Worm (Caenorhabditis elegans): ENCODE data around the gene F41E7.9.

The F41E7.9 gene

DNA sequence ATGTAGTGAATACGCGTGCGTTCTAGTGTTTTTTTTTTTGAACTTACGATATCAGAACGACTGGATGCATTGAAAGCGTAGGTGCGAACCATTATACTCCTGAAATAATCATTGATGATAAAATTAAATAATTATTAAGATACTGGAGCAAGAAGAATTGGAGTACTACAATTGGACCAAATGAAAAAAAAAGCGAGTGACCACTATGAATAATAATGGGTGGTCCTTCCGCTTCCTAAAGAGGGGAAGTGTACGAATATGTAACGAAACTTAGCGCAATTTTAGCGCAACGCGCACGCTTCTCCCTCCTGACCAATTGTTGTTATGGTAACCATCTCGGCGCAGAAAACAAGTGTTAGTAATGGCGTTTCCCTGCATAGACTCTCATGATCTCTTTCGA lies at the start of gene F41E7.9:
Gene F41E7.9, minus strand, starts transcription at position 101 of the 400 bp plus-strand sequence.
- TF ChIP-seq unc-62 (GFP tag; optimal IDR thresholded peaks at IDR 0.05) = no peak

DNA sequence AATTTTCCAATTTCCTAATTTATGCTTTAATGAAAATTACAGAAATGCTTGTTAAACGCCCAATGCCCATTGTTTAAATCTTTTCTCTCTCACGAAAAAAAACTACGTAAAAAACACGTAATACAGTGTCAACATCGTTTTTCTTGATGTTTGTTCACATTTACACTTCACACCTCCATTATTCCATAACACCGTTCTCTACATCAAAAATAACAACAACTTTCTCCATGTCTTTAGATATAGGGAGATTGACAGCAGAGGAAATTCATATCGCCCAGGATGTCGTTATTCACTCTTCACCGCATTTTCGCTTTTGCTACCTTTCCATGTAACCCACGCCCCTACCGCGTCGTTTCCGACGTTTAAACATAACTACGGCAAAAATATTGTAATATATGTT lies 42.3 kb upstream of the F41E7.9 start, which contains the start of gene efhc-1:
Gene efhc-1, plus strand, starts transcription at position 301 of the 400 bp plus-strand sequence.
- TF ChIP-seq unc-62 (GFP tag; optimal IDR thresholded peaks at IDR 0.05) = no peak

DNA sequence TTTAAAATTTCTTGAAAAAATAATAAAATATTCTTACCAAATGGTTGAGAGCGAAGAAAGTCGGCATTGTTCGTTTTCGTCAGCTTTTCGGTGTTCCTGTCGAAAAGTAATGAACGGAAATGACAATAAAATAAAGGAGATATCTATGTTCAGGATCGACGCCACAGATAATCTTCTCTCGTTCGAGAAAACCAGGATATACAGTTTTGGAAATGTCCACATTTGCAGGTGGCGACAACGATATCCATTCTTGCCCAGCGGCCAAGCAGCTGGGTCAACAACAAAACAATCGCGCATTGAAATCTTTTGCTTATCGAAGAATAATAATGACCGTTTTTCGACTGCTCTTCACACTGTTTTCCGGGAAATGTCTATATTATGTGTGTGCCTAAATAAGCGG lies 39.8 kb upstream of the F41E7.9 start, which contains the start of gene R07E3.7:
Gene R07E3.7, minus strand, starts transcription at position 101 of the 400 bp plus-strand sequence.
- TF ChIP-seq unc-62 (GFP tag; optimal IDR thresholded peaks at IDR 0.05) = no peak

DNA sequence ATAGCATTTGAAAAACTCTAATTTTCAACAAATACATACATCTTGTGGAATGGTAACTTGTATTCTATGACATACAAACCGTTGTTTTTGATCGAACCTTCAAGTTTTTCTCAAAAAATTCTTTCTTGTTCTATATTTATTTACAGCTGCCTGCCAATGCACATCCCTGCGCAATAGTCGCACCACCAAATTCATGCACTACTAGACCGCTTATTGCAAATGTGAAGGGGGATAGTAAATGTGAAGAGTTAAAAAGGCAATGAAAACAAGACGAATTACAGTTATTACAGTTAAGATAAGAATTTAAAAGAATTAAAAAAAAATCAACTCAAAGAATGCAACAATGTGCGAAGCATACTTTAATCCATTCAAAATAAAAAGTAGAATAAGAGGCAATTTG lies 38.1 kb upstream of the F41E7.9 start:
- no peak for TF ChIP-seq unc-62 (GFP tag; optimal IDR thresholded peaks at IDR 0.05)

DNA sequence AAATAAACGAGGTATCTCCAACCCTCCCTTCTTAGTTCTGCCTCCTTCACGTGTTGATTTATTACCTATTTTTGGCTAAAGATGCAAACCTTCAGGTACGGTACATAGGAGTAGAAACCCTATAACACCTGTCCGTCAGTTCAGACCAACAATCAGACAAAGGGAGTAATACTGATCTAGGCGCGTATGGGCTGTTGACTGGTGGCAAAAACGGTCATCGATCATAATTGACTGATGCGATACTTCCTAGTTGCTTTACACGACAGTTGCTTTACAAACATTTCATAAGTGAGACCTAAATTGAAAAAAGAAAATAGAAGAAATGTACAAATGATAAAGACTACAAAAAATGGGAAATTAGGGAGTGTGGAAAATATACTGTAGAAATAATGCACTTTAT lies 34.3 kb upstream of the F41E7.9 start:
- TF ChIP-seq unc-62 (GFP tag; optimal IDR thresholded peaks at IDR 0.05) = no peak

DNA sequence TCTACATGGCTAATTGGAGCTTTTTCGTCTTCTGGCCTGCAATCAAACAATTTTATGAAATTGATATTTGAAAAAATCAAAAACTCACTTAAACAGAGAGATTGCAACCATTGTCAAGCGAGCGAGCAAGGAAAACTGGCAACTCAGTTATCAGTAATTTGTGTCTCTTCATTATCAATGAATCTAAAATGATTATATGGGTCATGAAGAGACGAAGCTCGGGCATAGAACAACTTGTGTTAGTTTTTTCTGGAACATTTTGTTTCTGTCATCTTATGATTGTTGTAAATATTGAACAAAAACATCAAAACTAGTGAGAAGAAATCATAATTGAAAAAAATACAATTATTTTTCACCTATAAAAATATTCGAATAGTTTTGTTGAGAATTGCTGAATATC lies 25.2 kb upstream of the F41E7.9 start, which contains the start of gene R07E3.1:
Gene R07E3.1, minus strand, starts transcription at position 176 of the 400 bp plus-strand sequence.
- TF ChIP-seq unc-62 (GFP tag; optimal IDR thresholded peaks at IDR 0.05) = no peak

DNA sequence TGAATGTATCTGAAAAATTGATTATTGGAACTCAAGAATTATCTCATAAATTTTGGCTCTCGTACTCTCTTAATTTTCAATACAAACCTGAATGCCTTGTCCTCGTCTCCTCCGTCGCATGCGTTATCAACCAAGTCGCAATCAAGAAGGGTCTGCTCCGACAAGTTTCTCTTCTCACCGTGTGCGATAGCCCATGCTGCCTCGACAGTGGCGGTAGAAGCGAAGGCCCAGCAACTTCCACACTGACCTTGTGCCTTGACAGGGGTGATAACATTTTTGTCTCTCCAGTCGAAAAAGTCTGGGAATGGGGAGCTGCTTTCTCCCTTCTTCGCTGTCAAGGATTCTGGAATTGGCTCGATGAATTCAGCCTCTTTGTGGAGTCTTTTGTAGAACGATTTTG lies 24.2 kb upstream of the F41E7.9 start:
- no peak for TF ChIP-seq unc-62 (GFP tag; optimal IDR thresholded peaks at IDR 0.05)

DNA sequence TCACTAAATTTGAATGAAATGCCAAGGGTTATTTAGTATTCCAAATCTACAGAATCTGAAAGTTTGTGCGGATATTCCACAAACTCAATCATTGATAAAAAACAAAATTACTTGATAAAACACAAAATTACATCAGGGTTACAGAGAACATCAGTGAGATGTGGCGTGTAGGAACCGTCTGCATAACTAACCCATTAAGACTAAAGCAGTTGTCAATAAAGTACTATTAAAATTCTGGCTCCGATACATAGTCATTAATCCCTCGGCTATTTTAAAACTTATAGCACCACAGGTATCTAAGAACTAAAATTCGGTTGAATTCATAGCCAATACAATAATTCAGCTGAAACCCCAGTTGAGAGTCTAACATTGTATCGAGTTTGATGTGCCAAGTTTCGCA lies 23.0 kb upstream of the F41E7.9 start:
- no peak for TF ChIP-seq unc-62 (GFP tag; optimal IDR thresholded peaks at IDR 0.05)

DNA sequence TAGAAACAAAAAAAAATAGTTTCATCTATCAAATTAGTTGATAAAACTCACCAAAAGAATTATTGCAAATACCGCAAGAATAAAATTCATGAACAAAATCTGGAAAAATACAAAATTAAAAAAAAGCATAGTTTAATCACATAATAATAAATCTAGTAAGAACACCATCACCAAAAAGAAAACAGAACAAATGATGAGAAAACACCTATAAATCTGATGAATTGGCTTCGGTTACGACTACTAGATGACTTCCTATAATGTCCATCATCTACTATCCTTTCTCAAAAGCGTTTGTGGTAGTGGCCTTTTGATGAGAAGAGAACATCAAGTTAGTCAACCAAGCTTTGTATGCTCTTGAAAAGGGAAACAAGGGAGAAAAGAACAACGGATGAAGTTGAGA lies 22.3 kb upstream of the F41E7.9 start, which contains the start of gene cut-5:
Gene cut-5, minus strand, starts transcription at position 101 of the 400 bp plus-strand sequence.
- no peak for TF ChIP-seq unc-62 (GFP tag; optimal IDR thresholded peaks at IDR 0.05)

DNA sequence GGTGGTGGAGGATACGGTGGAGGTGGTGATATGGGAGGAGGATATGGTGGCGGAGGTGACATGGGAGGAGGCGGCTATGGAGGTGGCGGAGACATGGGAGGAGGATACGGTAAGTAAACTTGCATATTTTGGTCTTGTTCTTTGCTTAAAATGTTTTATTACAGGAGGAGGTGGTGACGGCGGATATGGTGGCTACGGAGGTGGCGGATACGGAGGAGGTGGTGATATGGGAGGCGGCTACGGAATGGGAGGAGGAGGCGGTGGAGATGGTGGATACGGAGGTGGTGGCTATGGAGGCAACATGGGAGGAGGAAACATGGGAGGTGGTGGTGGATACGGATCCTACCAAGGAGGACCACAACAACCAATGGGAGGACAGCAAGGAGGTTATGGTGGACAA lies 20.8 kb upstream of the F41E7.9 start:
- TF ChIP-seq unc-62 (GFP tag; optimal IDR thresholded peaks at IDR 0.05) = no peak

DNA sequence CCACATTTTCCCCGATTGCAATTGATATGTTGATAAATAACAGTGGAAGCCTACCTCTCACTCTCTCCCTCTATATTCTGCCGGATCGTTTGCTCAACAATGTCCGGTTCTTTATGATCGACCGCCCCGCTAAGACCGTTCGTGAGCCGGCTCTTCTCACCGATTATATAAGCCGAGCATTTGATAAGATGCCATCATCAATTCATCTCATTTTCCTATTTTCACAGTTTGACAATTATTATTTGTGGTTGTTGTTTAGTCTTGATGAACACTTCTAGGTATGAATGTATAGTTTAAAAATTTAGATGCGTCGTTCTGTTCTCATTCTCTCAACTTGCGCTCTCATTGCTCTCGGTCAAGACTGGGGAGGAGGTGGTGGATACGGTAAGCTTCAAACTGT lies 20.3 kb upstream of the F41E7.9 start, which contains the start of gene idpa-3:
Gene idpa-3, plus strand, starts transcription at position 301 of the 400 bp plus-strand sequence.
- TF ChIP-seq unc-62 (GFP tag; optimal IDR thresholded peaks at IDR 0.05) = no peak

DNA sequence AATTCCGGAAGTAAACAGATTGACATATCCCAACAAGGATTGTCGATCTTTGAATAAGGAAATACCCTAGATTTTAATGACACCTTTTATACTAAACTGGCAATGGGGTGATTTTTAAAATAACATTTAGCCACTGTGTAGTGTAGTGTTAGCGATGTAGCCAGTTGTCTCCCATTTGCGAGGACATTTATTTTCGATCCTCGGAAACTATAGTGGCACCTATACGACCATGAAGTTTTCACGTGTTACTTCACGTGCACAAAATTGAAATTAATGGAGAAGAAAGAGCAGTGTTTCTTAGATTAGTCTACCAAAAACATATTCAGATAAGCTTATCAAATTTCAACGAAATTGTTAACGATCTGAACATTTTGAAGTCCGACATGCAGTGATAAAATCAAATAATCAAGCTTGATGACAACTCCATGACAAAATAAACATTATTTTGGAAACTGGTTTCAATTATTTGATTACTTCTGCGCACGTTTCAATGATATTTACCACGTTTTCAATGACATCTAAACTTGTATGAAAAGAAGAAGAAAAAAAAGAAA lies 17.6 kb upstream of the F41E7.9 start, which contains the start of gene R07E3.4:
Gene R07E3.4, minus strand, starts transcription at position 51 of the 554 bp plus-strand sequence.
- no peak for TF ChIP-seq unc-62 (GFP tag; optimal IDR thresholded peaks at IDR 0.05)

DNA sequence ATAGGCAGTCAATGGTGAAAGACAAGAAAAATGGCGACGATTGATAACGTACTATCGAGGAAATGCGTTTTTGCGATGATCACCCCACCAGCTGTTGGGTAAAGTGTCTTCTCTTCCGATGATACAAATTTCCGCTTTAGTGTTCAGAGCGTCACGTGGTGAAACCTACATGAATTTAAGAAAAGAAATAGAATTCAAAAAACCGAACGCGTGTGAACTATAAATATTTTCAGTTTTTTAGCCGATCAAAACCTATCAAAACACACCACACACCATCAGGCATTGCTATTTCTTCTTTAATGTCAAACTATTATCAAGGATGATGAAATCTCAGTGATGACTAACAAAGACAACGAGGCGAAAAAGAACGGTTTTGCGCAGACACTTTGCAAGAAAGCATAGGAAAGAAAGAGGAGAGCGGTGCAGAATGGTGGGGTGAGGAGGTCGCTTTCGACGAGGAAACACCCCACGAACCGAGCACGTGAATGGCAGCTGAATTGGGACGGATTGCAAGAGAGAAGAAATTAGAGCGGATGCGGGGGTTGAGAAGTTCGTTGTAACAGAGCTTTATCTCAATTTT lies 16.3 kb upstream of the F41E7.9 start:
- TF ChIP-seq unc-62 (GFP tag; optimal IDR thresholded peaks at IDR 0.05) = no peak

DNA sequence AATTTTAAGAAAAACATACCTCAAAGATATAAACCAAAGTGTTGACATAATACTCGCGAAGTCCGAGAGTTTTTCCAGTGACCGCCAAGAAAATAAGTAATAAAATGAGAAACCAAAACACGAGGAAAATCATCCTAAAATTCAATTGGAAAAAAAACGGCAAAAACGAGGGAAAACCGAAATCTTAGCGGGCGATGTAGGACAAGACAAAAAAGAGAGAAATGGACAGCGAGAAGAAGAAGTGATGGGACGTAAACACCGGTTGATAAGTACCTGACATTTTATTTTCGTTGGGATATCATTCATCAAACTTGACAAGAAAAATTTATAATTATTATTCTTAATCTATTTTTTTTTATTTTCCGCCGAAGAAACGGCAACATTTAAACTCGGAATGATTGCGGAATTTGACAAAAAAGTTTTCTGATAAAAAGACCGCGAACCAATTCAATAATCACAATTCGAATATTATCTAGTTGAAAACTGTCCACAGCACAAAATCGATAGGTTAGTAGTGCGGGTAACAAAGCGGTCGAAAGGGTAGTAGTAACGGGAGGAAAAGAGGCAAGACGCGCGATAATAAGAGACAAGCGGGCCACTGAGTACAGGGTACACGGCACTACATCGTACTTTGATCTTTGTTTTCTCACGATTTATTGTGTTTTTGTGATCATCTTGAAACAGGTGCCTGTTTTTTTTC lies 11.7 kb upstream of the F41E7.9 start, which contains the start of gene acl-5:
Gene acl-5, minus strand, starts transcription at position 134 of the 700 bp plus-strand sequence.
- TF ChIP-seq unc-62 (GFP tag; optimal IDR thresholded peaks at IDR 0.05) = no peak

DNA sequence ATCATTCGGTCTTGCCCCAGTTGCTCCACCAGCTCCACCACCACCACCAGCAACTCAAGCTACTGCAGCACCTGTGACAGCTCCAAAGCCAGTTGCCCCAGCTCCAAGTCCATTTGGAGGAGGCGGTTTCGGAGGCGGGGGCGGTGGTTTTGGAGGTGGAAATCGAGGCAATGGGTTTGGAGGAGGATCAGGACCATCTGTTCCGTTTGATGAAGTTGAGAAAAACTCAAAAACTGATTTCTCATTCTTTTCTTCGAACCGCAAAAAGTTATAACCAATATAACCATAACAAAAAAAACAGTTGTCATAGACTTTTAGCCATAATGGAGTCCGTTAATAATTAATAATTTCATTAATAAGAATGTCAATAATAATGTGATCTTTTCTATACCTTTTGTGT lies 5.6 kb upstream of the F41E7.9 start:
- TF ChIP-seq unc-62 (GFP tag; optimal IDR thresholded peaks at IDR 0.05) = no peak

DNA sequence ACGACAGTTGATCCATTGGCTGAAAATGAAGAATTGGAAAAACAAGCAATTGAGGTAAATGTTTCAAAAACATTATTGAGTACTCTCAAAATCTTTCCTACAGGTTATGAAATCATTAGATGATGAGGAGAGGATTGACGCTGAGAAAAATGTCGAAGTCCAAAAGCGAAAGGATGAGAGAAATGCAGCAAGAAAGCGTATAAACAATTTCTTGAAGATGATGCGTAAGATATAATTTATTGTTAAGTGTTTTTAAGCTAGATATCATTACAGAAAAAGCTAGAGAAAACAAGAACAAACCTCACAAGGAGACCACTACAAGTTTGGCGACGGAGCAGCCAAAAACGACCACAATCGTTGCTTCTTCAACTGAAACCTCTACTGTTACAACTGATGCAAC lies 3.8 kb upstream of the F41E7.9 start:
- no peak for TF ChIP-seq unc-62 (GFP tag; optimal IDR thresholded peaks at IDR 0.05)

DNA sequence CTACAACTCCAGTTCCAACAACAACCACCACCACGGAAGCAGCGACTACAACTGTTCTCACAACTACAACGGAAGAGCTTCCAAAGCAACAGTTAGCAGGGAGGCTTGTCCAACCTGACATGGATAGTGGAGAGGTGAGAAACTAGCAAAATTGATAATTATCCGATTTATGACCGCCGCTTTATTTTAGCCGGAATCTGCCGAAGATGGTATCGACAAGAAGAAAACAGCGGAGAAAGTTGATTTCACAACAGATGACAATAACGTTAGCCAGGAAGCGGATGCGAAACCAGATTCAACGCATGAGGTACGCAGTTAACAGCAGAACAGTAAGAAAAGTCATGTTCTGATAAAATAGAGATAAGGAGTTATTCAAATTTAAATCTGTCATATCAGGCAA lies 2.6 kb upstream of the F41E7.9 start:
- TF ChIP-seq unc-62 (GFP tag; optimal IDR thresholded peaks at IDR 0.05) = no peak

Measured in whole organism, dauer.